Worm (Caenorhabditis elegans): Measurements from ENCODE around the gene pho-11.

pho-11 gene

DNA sequence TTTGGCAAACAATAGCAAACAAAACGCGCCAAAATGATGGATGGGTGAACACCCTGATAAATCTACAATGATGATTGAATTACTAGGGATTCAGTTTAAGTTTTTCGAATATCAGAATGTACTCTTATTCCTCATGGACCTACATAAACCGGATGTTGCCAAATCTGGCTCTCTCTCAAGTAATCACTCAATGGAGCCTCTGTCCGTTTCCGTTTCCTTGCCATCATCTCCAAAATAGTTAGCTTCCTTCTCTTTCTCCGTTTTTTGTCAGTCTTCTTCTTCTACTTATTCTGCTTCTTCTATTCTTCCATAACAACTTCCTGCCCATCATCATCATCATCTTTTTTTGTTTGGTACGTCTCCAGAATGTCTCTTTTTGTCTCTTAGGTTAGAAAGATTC lies 33.7 kb downstream of the pho-11 start:
- TF ChIP-seq pqm-1 (tag; optimal IDR thresholded peaks at IDR 0.05) (peak; percentile 56), nhr-77 (tag; optimal IDR thresholded peaks at IDR 0.05) (no peak), tbx-2 (tag; optimal IDR thresholded peaks at IDR 0.05) (peak; percentile 86)

DNA sequence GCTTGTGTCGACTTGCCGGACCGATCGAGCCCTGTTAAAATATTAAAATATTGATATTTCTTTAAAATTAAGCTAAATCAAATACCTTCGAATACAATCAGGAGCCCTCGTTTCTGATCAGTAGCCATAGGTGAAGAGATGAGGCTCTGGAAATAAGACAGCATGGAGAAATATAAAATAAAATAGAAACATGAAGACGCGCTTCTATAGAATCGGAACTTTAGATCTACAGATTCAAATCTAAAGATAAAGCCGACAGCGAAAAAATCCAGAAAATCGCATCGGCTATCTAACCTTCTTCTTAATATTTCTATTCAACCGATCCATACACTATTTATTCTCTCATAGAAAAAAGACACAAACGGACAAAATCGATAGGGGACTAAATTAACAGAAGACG lies 35.3 kb downstream of the pho-11 start, which contains the start of gene dtmk-1:
dtmk-1 (minus strand) TSS at position 146 of the 400 bp plus-strand sequence.
- TF ChIP-seq elt-1 (tag; optimal IDR thresholded peaks at IDR 0.05) (peak; percentile 62), nhr-11 (tag; optimal IDR thresholded peaks at IDR 0.05) (no peak), nhr-23 (tag; optimal IDR thresholded peaks at IDR 0.05) (peak; percentile 25)

DNA sequence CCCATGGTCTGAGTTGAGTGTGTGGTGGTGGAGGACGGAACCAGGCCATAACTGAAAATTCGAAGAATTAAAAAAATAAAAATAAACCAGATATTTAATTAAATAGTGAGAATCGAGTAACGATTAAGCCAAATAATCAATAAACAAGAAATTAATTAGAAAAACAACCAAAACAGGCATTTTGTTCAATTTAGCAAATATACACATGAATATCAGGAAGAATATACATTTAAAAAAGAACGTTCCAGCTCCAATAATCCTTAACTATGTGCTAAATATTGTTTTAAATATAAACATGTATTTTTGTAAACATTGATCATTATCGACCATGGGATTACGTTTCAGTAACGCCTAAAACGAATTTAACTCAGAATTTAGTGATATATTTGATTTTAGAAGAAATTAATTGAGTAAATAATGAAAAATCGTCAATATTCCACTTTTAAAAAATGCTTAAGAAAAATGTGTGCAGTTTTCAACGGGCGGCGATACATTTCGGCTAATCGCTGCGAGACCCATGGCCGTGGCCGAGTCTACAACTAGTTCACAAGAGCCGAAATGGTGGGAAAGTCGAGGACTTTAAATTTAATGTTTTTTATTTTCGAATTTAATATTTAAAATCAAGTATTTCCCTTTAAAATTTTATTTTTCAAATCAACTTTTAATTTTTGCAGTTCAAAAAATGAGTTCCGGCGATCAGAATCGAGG lies 36.5 kb downstream of the pho-11 start, which contains the start of the genes R53.4 and psf-1:
R53.4 (minus strand) TSS at position 51 of the 708 bp plus-strand sequence.
psf-1 (plus strand) TSS at position 675 of the 708 bp plus-strand sequence.
- peak; percentile 30 for TF ChIP-seq elt-2 (tag; optimal IDR thresholded peaks at IDR 0.05)
- peak; percentile 56 for TF ChIP-seq lin-39 (tag; optimal IDR thresholded peaks at IDR 0.05)
- TF ChIP-seq pha-4 (tag; optimal IDR thresholded peaks at IDR 0.05) = peak; percentile 85
- peak; percentile 57 for TF ChIP-seq hmg-11 (tag; optimal IDR thresholded peaks at IDR 0.05)
- peak; percentile 2 for TF ChIP-seq R02D3.7 (tag; optimal IDR thresholded peaks at IDR 0.05)
- TF ChIP-seq egl-27 (tag; optimal IDR thresholded peaks at IDR 0.05) = no peak
- TF ChIP-seq nhr-23 (tag; optimal IDR thresholded peaks at IDR 0.05) = peak; percentile 84
- TF ChIP-seq lin-15B (tag; optimal IDR thresholded peaks at IDR 0.05) = peak; percentile 90
- no peak for TF ChIP-seq nhr-11 (tag; optimal IDR thresholded peaks at IDR 0.05)
- TF ChIP-seq nhr-43 (tag; optimal IDR thresholded peaks at IDR 0.05; ENCODE audit: poor library complexity, severe bottlenecking) = peak; percentile 56
- no peak for TF ChIP-seq unc-39 (tag; optimal IDR thresholded peaks at IDR 0.05)
- TF ChIP-seq nfya-1 (tag; optimal IDR thresholded peaks at IDR 0.05; ENCODE audit: insufficient read depth) = peak; percentile 86
- TF ChIP-seq jun-1 (tag; optimal IDR thresholded peaks at IDR 0.05) = peak; percentile 26
- peak; percentile 7 for TF ChIP-seq snpc-4 (tag; optimal IDR thresholded peaks at IDR 0.05)
- no peak for TF ChIP-seq sea-2 (GFP tag; optimal IDR thresholded peaks at IDR 0.05)
- peak; percentile 49 for TF ChIP-seq nhr-25 (tag; optimal IDR thresholded peaks at IDR 0.05)
- TF ChIP-seq egl-5 (tag; optimal IDR thresholded peaks at IDR 0.05) = no peak
- no peak for TF ChIP-seq ztf-11 (tag; optimal IDR thresholded peaks at IDR 0.05)
- no peak for TF ChIP-seq ztf-4 (tag; optimal IDR thresholded peaks at IDR 0.05)
- TF ChIP-seq aly-2 (tag; optimal IDR thresholded peaks at IDR 0.05) = no peak
- TF ChIP-seq pqm-1 (tag; optimal IDR thresholded peaks at IDR 0.05) = peak; percentile 49

DNA sequence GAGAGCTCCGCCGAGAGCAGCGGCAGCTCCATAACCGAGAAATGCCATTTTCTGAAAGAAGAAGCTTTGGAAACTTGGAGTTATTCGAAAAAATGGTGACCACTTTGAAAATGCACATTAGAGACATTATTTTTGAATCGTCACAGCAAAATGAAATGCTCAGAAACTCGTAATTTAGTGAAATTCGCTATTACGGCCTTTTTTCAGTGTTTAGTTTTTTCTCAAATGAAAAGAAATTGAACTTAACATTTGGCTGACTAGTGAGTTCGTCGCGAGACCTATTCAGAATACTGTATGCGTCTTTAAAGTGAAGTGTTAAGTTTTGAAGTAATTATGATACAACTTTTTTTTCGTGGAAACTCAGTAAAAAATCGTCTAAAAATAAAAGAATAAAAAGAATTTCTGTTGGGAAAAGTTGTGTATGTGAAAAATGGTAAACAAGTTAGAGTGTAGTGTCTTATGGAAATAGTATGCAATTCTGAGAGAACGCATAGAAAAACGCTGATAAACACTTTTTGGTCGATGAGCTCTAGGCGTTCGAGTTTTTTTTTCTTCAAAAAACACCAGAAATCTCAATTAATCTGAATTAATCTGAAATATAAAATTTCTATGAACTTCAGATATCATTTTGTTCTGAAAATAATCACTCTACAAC lies 38.9 kb downstream of the pho-11 start, which contains the start of gene R53.5:
R53.5 (minus strand) TSS at position 51 of the 655 bp plus-strand sequence.
- TF ChIP-seq pha-4 (tag; optimal IDR thresholded peaks at IDR 0.05) = peak; percentile 83
- TF ChIP-seq elt-2 (tag; optimal IDR thresholded peaks at IDR 0.05) = peak; percentile 27
- TF ChIP-seq pqm-1 (tag; optimal IDR thresholded peaks at IDR 0.05) = peak; percentile 61
- TF ChIP-seq skn-1 (tag; optimal IDR thresholded peaks at IDR 0.05) = no peak

DNA sequence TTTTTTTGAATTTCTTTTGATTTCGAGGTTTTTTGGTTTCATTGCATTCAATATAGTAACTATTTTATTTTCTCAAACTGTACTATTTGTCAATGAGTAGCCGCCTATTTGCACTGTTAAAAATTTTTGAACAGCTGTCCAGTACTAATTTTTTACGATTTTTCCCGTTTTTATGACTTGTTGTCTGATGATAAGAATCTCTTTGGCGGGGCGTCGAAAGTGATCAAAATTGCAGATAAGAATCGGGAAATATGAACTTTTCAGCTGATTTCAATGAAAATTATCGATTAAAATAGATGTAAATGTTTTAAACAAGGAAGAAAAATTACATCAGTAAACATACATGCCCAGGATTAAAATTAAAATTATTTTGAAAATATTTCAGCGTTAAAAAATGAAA lies 42.6 kb downstream of the pho-11 start:
- TF ChIP-seq sea-2 (GFP tag; optimal IDR thresholded peaks at IDR 0.05) (no peak), fos-1 (tag; optimal IDR thresholded peaks at IDR 0.05) (no peak), nhr-67 (tag; optimal IDR thresholded peaks at IDR 0.05) (no peak), elt-1 (tag; optimal IDR thresholded peaks at IDR 0.05) (peak; percentile 80), nhr-25 (tag; optimal IDR thresholded peaks at IDR 0.05) (no peak), egl-27 (tag; optimal IDR thresholded peaks at IDR 0.05) (no peak), elt-2 (tag; optimal IDR thresholded peaks at IDR 0.05) (peak; percentile 89), ceh-9 (tag; optimal IDR thresholded peaks at IDR 0.05) (no peak), pqm-1 (tag; optimal IDR thresholded peaks at IDR 0.05) (peak; percentile 82), ceh-28 (tag; optimal IDR thresholded peaks at IDR 0.05) (peak; percentile 48), jun-1 (tag; optimal IDR thresholded peaks at IDR 0.05) (no peak), pha-4 (tag; optimal IDR thresholded peaks at IDR 0.05) (peak; percentile 43)

DNA sequence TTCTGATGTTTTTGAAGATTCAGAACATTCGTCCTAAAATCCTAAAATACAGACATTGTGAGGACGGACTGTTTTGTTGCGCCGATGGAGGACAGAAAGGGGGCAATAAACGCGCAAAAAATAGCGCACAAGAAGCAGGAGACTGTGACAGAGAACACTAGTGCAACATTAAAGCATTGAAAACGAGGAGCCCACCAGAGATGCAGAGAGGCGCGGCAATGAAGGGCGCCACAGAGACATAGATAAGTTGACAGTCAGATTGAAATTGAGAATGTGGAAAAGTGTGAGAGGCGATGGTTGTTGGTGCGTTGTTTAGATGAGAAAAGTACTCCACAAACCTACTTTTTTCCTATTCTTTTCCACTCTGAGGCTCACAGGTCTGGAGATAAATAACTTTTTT lies 43.3 kb downstream of the pho-11 start, which contains the start of gene aakg-5:
aakg-5 (minus strand) TSS at position 159 of the 400 bp plus-strand sequence.
- TF ChIP-seq nhr-43 (tag; optimal IDR thresholded peaks at IDR 0.05; ENCODE audit: poor library complexity, severe bottlenecking) = peak; percentile 48
- no peak for TF ChIP-seq nhr-11 (tag; optimal IDR thresholded peaks at IDR 0.05)
- TF ChIP-seq unc-62 (GFP tag; optimal IDR thresholded peaks at IDR 0.05) = peak; percentile 74
- peak; percentile 93 for TF ChIP-seq egl-5 (tag; optimal IDR thresholded peaks at IDR 0.05)
- TF ChIP-seq zag-1 (tag; optimal IDR thresholded peaks at IDR 0.05) = no peak
- TF ChIP-seq daf-12 (tag; optimal IDR thresholded peaks at IDR 0.05) = no peak
- TF ChIP-seq skn-1 (tag; optimal IDR thresholded peaks at IDR 0.05) = peak; percentile 57
- peak; percentile 95 for TF ChIP-seq nhr-23 (tag; optimal IDR thresholded peaks at IDR 0.05)
- TF ChIP-seq hmg-11 (tag; optimal IDR thresholded peaks at IDR 0.05) = peak; percentile 94
- no peak for TF ChIP-seq ztf-4 (tag; optimal IDR thresholded peaks at IDR 0.05)
- TF ChIP-seq ztf-11 (tag; optimal IDR thresholded peaks at IDR 0.05) = no peak
- TF ChIP-seq ceh-28 (tag; optimal IDR thresholded peaks at IDR 0.05) = peak; percentile 77
- peak; percentile 96 for TF ChIP-seq pha-4 (tag; optimal IDR thresholded peaks at IDR 0.05)
- TF ChIP-seq lin-39 (tag; optimal IDR thresholded peaks at IDR 0.05) = peak; percentile 78
- no peak for TF ChIP-seq eor-1 (tag; optimal IDR thresholded peaks at IDR 0.05)
- peak; percentile 34 for TF ChIP-seq tbx-2 (tag; optimal IDR thresholded peaks at IDR 0.05)
- no peak for TF ChIP-seq nhr-67 (tag; optimal IDR thresholded peaks at IDR 0.05)
- peak; percentile 18 for TF ChIP-seq ceh-82 (tag; optimal IDR thresholded peaks at IDR 0.05)
- TF ChIP-seq nhr-25 (tag; optimal IDR thresholded peaks at IDR 0.05) = peak; percentile 89
- TF ChIP-seq R02D3.7 (tag; optimal IDR thresholded peaks at IDR 0.05) = peak; percentile 53
- TF ChIP-seq fos-1 (tag; optimal IDR thresholded peaks at IDR 0.05) = no peak
- no peak for TF ChIP-seq unc-39 (tag; optimal IDR thresholded peaks at IDR 0.05)
- TF ChIP-seq elt-1 (tag; optimal IDR thresholded peaks at IDR 0.05) = peak; percentile 82
- no peak for TF ChIP-seq mdl-1 (tag; optimal IDR thresholded peaks at IDR 0.05)
- TF ChIP-seq lin-15B (tag; optimal IDR thresholded peaks at IDR 0.05) = peak; percentile 63
- peak; percentile 87 for TF ChIP-seq elt-2 (tag; optimal IDR thresholded peaks at IDR 0.05)
- TF ChIP-seq snpc-4 (tag; optimal IDR thresholded peaks at IDR 0.05) = peak; percentile 17

All from whole organism, L3 larva.